Fruit fly (Drosophila melanogaster): ENCODE data around the gene tau.

- no peak for TF ChIP-seq CG8478 (optimal IDR thresholded peaks at IDR 0.05)
- no peak for TF ChIP-seq CTCF (optimal IDR thresholded peaks at IDR 0.05)
Measured at dm6 chr3R:27616493-27616892, 40.3 kb downstream of the tau start.
